Fruit fly (Drosophila melanogaster) whole organism, embryonic: Measurements from ENCODE around the gene Atg14.
A peak's percentile ranks its signal among the peaks of the same experiment; 100 is the strongest.

Experiments used
- Adf1 ChIP-seq: fragments of 200-800 bp; sonication (Bioruptor generic); IDR thresholded peaks from 2 replicates; pipeline ENCODE4 v1.3.6; 2022; ENCODE audit warnings: missing biosample characterization, missing genetic modification characterization
- CG10274 ChIP-seq: fragments of 200-800 bp; sonication (Bioruptor generic); optimal IDR thresholded peaks from 3 replicates; lab custom pipeline; 2017; ENCODE audit warnings: missing biosample characterization, mild to moderate bottlenecking, missing genetic modification characterization
- CG10565 ChIP-seq: fragments of 200-800 bp; sonication (Bioruptor generic); optimal IDR thresholded peaks from 3 replicates; lab custom pipeline; 2016; ENCODE audit warnings: missing biosample characterization, mild to moderate bottlenecking, missing genetic modification characterization
- CG11695 ChIP-seq: fragments of 200-800 bp; sonication (Bioruptor generic); IDR thresholded peaks from 3 replicates; pipeline ENCODE4 v1.3.6; 2022; ENCODE audit warnings: missing biosample characterization, missing genetic modification characterization
- CG12659 ChIP-seq: fragments of 200-800 bp; sonication (Bioruptor generic); optimal IDR thresholded peaks from 3 replicates; lab custom pipeline; 2017; ENCODE audit warnings: mild to moderate bottlenecking, missing biosample characterization, missing genetic modification reagents, missing genetic modification characterization
- CG13424 ChIP-seq: fragments of 200-800 bp; sonication (Bioruptor generic); optimal IDR thresholded peaks from 2 replicates; lab custom pipeline; 2019; ENCODE audit warnings: missing biosample characterization, mild to moderate bottlenecking, missing genetic modification characterization, moderate library complexity
- CG14050 ChIP-seq: fragments of 200-800 bp; sonication (Bioruptor generic); IDR thresholded peaks from 3 replicates; pipeline ENCODE4 v1.3.6; 2022; ENCODE audit warnings: missing biosample characterization, missing genetic modification characterization
- CG1603 ChIP-seq: fragments of 200-800 bp; sonication (Bioruptor generic); optimal IDR thresholded peaks from 2 replicates; lab custom pipeline; 2019; ENCODE audit warnings: missing biosample characterization, mild to moderate bottlenecking, missing genetic modification characterization, moderate library complexity
- CG17186 ChIP-seq: fragments of 200-800 bp; sonication (Bioruptor generic); optimal IDR thresholded peaks from 3 replicates; lab custom pipeline; 2017; ENCODE audit warnings: missing biosample characterization, missing genetic modification reagents, missing genetic modification characterization
- CG2116 ChIP-seq: fragments of 200-800 bp; sonication (Bioruptor generic); optimal IDR thresholded peaks from 3 replicates; lab custom pipeline; 2018; ENCODE audit warnings: missing biosample characterization, mild to moderate bottlenecking, missing genetic modification characterization
- CG31365 ChIP-seq: fragments of 200-800 bp; sonication (Bioruptor generic); optimal IDR thresholded peaks from 2 replicates; lab custom pipeline; 2018; ENCODE audit warnings: missing biosample characterization, mild to moderate bottlenecking, missing genetic modification characterization
- CG32767 ChIP-seq: fragments of 200-800 bp; sonication (Bioruptor generic); IDR thresholded peaks from 2 replicates; pipeline ENCODE4 v1.3.6; 2022; ENCODE audit warnings: missing biosample characterization, missing genetic modification characterization
- CG4424 ChIP-seq: fragments of 200-800 bp; sonication (Bioruptor generic); optimal IDR thresholded peaks from 3 replicates; lab custom pipeline; 2016; ENCODE audit warnings: missing biosample characterization, missing genetic modification characterization
- CG4707 ChIP-seq: fragments of 200-800 bp; sonication (Bioruptor generic); optimal IDR thresholded peaks from 2 replicates; lab custom pipeline; 2018; ENCODE audit warnings: missing biosample characterization, mild to moderate bottlenecking, missing genetic modification characterization, moderate library complexity
- CG5245 ChIP-seq: fragments of 200-800 bp; sonication (Bioruptor generic); optimal IDR thresholded peaks from 3 replicates; lab custom pipeline; 2016; ENCODE audit warnings: missing biosample characterization, missing genetic modification characterization
- CG6272 ChIP-seq: fragments of 200-800 bp; sonication (Bioruptor generic); IDR thresholded peaks from 2 replicates; pipeline ENCODE4 v1.3.6; 2022; ENCODE audit warnings: missing biosample characterization, missing genetic modification characterization
- CG6813 ChIP-seq: fragments of 200-800 bp; sonication (Bioruptor generic); optimal IDR thresholded peaks from 2 replicates; lab custom pipeline; 2017; ENCODE audit warnings: missing biosample characterization, missing genetic modification characterization, mild to moderate bottlenecking, moderate library complexity, missing genetic modification reagents
- CG7786 ChIP-seq: fragments of 200-800 bp; sonication (Bioruptor generic); optimal IDR thresholded peaks from 2 replicates; lab custom pipeline; 2016; ENCODE audit warnings: missing biosample characterization, missing genetic modification characterization
- CG7928 ChIP-seq: fragments of 200-800 bp; sonication (Bioruptor generic); optimal IDR thresholded peaks from 2 replicates; lab custom pipeline; 2017; ENCODE audit warnings: missing biosample characterization, mild to moderate bottlenecking, missing genetic modification characterization
- HLH4C ChIP-seq: fragments of 200-800 bp; sonication (Bioruptor generic); IDR thresholded peaks from 3 replicates; pipeline ENCODE4 v1.3.6; 2022; ENCODE audit warnings: missing biosample characterization, missing genetic modification characterization; ENCODE audit not compliant: partially characterized antibody
- HmgZ ChIP-seq: fragments of 200-800 bp; sonication (Bioruptor generic); optimal IDR thresholded peaks from 2 replicates; lab custom pipeline; 2018; ENCODE audit warnings: missing biosample characterization, mild to moderate bottlenecking, missing genetic modification characterization
- Lhr ChIP-seq: fragments of 200-800 bp; sonication (Bioruptor generic); optimal IDR thresholded peaks from 3 replicates; lab custom pipeline; 2017; ENCODE audit warnings: mild to moderate bottlenecking, missing biosample characterization, missing genetic modification reagents, missing genetic modification characterization
- Lpt ChIP-seq: fragments of >200 bp; optimal IDR thresholded peaks from 2 replicates; lab custom pipeline; 2018; ENCODE audit warnings: missing biosample characterization, missing genetic modification characterization
- NC2β ChIP-seq: fragments of 200-800 bp; sonication (Bioruptor generic); optimal IDR thresholded peaks from 2 replicates; lab custom pipeline; 2016; ENCODE audit warnings: missing biosample characterization, missing genetic modification characterization
- Nf-YA ChIP-seq: fragments of 200-800 bp; sonication (Bioruptor generic); IDR thresholded peaks from 2 replicates; pipeline ENCODE4 v1.3.6; 2022; ENCODE audit warnings: missing biosample characterization, missing genetic modification characterization
- Opbp ChIP-seq: fragments of 200-800 bp; sonication (Bioruptor generic); IDR thresholded peaks from 3 replicates; pipeline ENCODE4 v1.3.6; 2022; ENCODE audit warnings: missing biosample characterization, missing genetic modification characterization; ENCODE audit not compliant: partially characterized antibody
- PHDP ChIP-seq: fragments of 200-800 bp; sonication (Bioruptor generic); optimal IDR thresholded peaks from 3 replicates; lab custom pipeline; 2018; ENCODE audit warnings: missing biosample characterization, mild to moderate bottlenecking, missing genetic modification characterization, moderate library complexity
- Scr ChIP-seq: fragments of 200-800 bp; sonication (Bioruptor generic); IDR thresholded peaks from 2 replicates; pipeline ENCODE4 v1.3.6; 2022; ENCODE audit warnings: missing biosample characterization, missing genetic modification characterization; ENCODE audit not compliant: partially characterized antibody
- Sin3A ChIP-seq: fragments of >200 bp; optimal IDR thresholded peaks from 2 replicates; lab custom pipeline; 2018
- Xbp1 ChIP-seq: fragments of 200-800 bp; sonication (Bioruptor generic); optimal IDR thresholded peaks from 3 replicates; lab custom pipeline; 2016; ENCODE audit warnings: missing biosample characterization, mild to moderate bottlenecking, missing genetic modification characterization
- cad ChIP-seq: fragments of >200 bp; optimal IDR thresholded peaks from 2 replicates; lab custom pipeline; 2017; ENCODE audit warnings: missing biosample characterization, missing genetic modification characterization
- croc ChIP-seq: fragments of 200-800 bp; sonication (Bioruptor generic); conservative IDR thresholded peaks from 3 replicates; pipeline ENCODE4 v1.3.6; 2022; ENCODE audit warnings: missing biosample characterization, missing genetic modification characterization
- crol ChIP-seq: fragments of 200-800 bp; sonication (Bioruptor generic); IDR thresholded peaks from 2 replicates; pipeline ENCODE4 v1.3.6; 2022; ENCODE audit warnings: missing biosample characterization, missing genetic modification characterization
- da ChIP-seq: fragments of 200-800 bp; sonication (Bioruptor generic); optimal IDR thresholded peaks from 2 replicates; lab custom pipeline; 2016; ENCODE audit warnings: missing biosample characterization, missing genetic modification characterization
- dmrt99B ChIP-seq: fragments of 200-800 bp; sonication (Bioruptor generic); optimal IDR thresholded peaks from 2 replicates; lab custom pipeline; 2018; ENCODE audit warnings: missing biosample characterization, mild to moderate bottlenecking, missing genetic modification characterization, moderate library complexity
- emc ChIP-seq: fragments of 200-800 bp; sonication (Bioruptor generic); optimal IDR thresholded peaks from 2 replicates; lab custom pipeline; 2016; ENCODE audit warnings: missing biosample characterization, missing genetic modification characterization
- gfzf ChIP-seq: fragments of 200-800 bp; sonication (Bioruptor generic); optimal IDR thresholded peaks from 2 replicates; lab custom pipeline; 2016; ENCODE audit warnings: missing biosample characterization, mild to moderate bottlenecking, missing genetic modification characterization, moderate library complexity
- ham ChIP-seq: fragments of 200-800 bp; sonication (Bioruptor generic); IDR thresholded peaks from 2 replicates; pipeline ENCODE4 v1.3.6; 2022; ENCODE audit warnings: missing biosample characterization, missing genetic modification characterization
- hbn ChIP-seq: fragments of 200-800 bp; sonication (Bioruptor generic); IDR thresholded peaks from 2 replicates; pipeline ENCODE4 v1.3.6; 2022; ENCODE audit warnings: missing biosample characterization, missing genetic modification characterization; ENCODE audit not compliant: partially characterized antibody
- insv ChIP-seq, 2 experiments: fragments of 200-800 bp; sonication (Bioruptor generic); optimal IDR thresholded peaks; 3 replicates each; lab custom pipeline; 2016 to 2018; ENCODE audit warnings: missing biosample characterization in 2 of 2, missing genetic modification characterization in 2 of 2
- jigr1 ChIP-seq: fragments of 200-800 bp; sonication (Bioruptor generic); IDR thresholded peaks from 3 replicates; pipeline ENCODE4 v1.3.6; 2022; ENCODE audit warnings: missing biosample characterization, missing genetic modification characterization
- ken ChIP-seq: fragments of 200-800 bp; sonication (Bioruptor generic); IDR thresholded peaks from 3 replicates; pipeline ENCODE4 v1.3.6; 2022; ENCODE audit warnings: missing biosample characterization, missing genetic modification characterization
- org-1 ChIP-seq: fragments of 200-800 bp; sonication (Bioruptor generic); optimal IDR thresholded peaks from 2 replicates; lab custom pipeline; 2017; ENCODE audit warnings: missing biosample characterization, missing genetic modification characterization
- phol ChIP-seq: fragments of 200-800 bp; sonication (Bioruptor generic); optimal IDR thresholded peaks from 3 replicates; lab custom pipeline; 2018; ENCODE audit warnings: missing biosample characterization, mild to moderate bottlenecking, missing genetic modification characterization, moderate library complexity
- tap ChIP-seq: fragments of 200-800 bp; optimal IDR thresholded peaks from 3 replicates; lab custom pipeline; 2019; ENCODE audit warnings: missing biosample characterization, mild to moderate bottlenecking, missing genetic modification characterization, moderate library complexity
- trh ChIP-seq: fragments of 200-800 bp; sonication (Bioruptor generic); optimal IDR thresholded peaks from 2 replicates; lab custom pipeline; 2016; ENCODE audit warnings: missing biosample characterization, missing genetic modification characterization
- tup ChIP-seq: fragments of 200-800 bp; sonication (Bioruptor generic); optimal IDR thresholded peaks from 2 replicates; lab custom pipeline; 2016; ENCODE audit warnings: missing biosample characterization, mild to moderate bottlenecking, missing genetic modification characterization, moderate library complexity
- unpg ChIP-seq: fragments of 200-800 bp; sonication (Bioruptor generic); optimal IDR thresholded peaks from 3 replicates; lab custom pipeline; 2018; ENCODE audit warnings: missing biosample characterization, mild to moderate bottlenecking, missing genetic modification characterization, moderate library complexity
- vvl ChIP-seq: fragments of 200-800 bp; sonication (Bioruptor generic); IDR thresholded peaks from 2 replicates; pipeline ENCODE4 v1.3.6; 2022; ENCODE audit warnings: missing biosample characterization, missing genetic modification characterization
- wor ChIP-seq: fragments of 200-800 bp; sonication (Bioruptor generic); IDR thresholded peaks from 2 replicates; pipeline ENCODE4 v1.3.6; 2022; ENCODE audit warnings: missing biosample characterization, missing genetic modification characterization
- yki ChIP-seq: fragments of >200 bp; optimal IDR thresholded peaks from 3 replicates; lab custom pipeline; 2018
- zfh2 ChIP-seq: fragments of 200-800 bp; sonication (Bioruptor generic); optimal IDR thresholded peaks from 2 replicates; lab custom pipeline; 2016; ENCODE audit warnings: missing biosample characterization, missing genetic modification characterization

Gene Atg14

dm6 chr3R:29116167-29116725 lies at the start of gene Atg14 (continued):
- TF ChIP-seq CG5245 (GFP tag; lab: Kevin White, UChicago) (no peak), CG4707 (GFP tag; lab: Kevin White, UChicago) (peak; percentile 2), hbn (peak; percentile 92), wor (GFP tag; lab: Robert Waterston, UW) (no peak), Nf-YA (GFP tag; lab: Robert Waterston, UW) (no peak), unpg (GFP tag; lab: Kevin White, UChicago) (no peak), CG10274 (GFP tag; lab: Kevin White, UChicago) (no peak), Adf1 (GFP tag; lab: Robert Waterston, UW) (no peak), Scr (GFP tag; lab: Robert Waterston, UW) (peak; percentile 90), org-1 (GFP tag; lab: Kevin White, UChicago) (no peak), CG17186 (peak; percentile 27), CG7786 (GFP tag; lab: Kevin White, UChicago) (no peak), HmgZ (tag; lab: Kevin White, UChicago) (peak; percentile 69), Opbp (peak; percentile 96), CG13424 (tag; lab: Kevin White, UChicago) (no peak), tap (tag; lab: Kevin White, UChicago) (no peak), CG6272 (no peak), croc (GFP tag; lab: Robert Waterston, UW) (no peak), Xbp1 (GFP tag; lab: Kevin White, UChicago) (peak; percentile 15), NC2β (GFP tag; lab: Kevin White, UChicago) (no peak), ham (GFP tag; lab: Robert Waterston, UW) (no peak), zfh2 (GFP tag; lab: Kevin White, UChicago) (no peak), gfzf (no peak), CG14050 (no peak), CG6813 (no peak), vvl (GFP tag; lab: Robert Waterston, UW) (peak; percentile 43; the same call in 1 of the 2 replicates), phol (peak; percentile 41), insv (GFP tag; optimal IDR thresholded peaks at IDR 0.05; lab: Kevin White, UChicago) (no peak), Lhr (GFP tag; lab: Kevin White, UChicago) (no peak), CG11695 (GFP tag; lab: Robert Waterston, UW) (no peak), trh (GFP tag; lab: Kevin White, UChicago) (no peak), CG10565 (no peak), ken (GFP tag; lab: Robert Waterston, UW) (no peak), HLH4C (peak; percentile 98), cad (GFP tag; lab: Kevin White, UChicago) (no peak), emc (GFP tag; lab: Kevin White, UChicago) (no peak), crol (GFP tag; lab: Robert Waterston, UW) (no peak), Lpt (no peak), CG32767 (GFP tag; lab: Robert Waterston, UW) (no peak), CG31365 (tag; lab: Kevin White, UChicago) (no peak), dmrt99B (tag; lab: Kevin White, UChicago) (no peak), Sin3A (lab: Kevin White, UChicago) (peak; percentile 11), PHDP (peak; percentile 31), CG12659 (peak; percentile 58), tup (no peak), CG2116 (peak; percentile 81), jigr1 (GFP tag; lab: Robert Waterston, UW) (no peak), CG1603 (peak; percentile 48), yki (lab: Kevin White, UChicago) (no peak), CG7928 (GFP tag; lab: Kevin White, UChicago) (no peak), CG4424 (GFP tag; lab: Kevin White, UChicago) (no peak), da (GFP tag; lab: Kevin White, UChicago) (no peak)
